Worm (Caenorhabditis elegans) whole organism, midembryonic: ENCODE data around the gene skpo-3.

Experiments used
- T22C8.4 ChIP-seq: fragments of 200-800 bp; sonication (Bioruptor generic); IDR thresholded peaks from 2 replicates; pipeline ENCODE4 v1.3.6; 2022; ENCODE audit warnings: missing genetic modification characterization, missing compliant biosample characterization
- flt-1 ChIP-seq: fragments of 200-800 bp; sonication (Bioruptor generic); IDR thresholded peaks from 2 replicates; pipeline ENCODE4 v1.3.6; 2022; ENCODE audit warnings: missing genetic modification characterization, missing compliant biosample characterization

DNA sequence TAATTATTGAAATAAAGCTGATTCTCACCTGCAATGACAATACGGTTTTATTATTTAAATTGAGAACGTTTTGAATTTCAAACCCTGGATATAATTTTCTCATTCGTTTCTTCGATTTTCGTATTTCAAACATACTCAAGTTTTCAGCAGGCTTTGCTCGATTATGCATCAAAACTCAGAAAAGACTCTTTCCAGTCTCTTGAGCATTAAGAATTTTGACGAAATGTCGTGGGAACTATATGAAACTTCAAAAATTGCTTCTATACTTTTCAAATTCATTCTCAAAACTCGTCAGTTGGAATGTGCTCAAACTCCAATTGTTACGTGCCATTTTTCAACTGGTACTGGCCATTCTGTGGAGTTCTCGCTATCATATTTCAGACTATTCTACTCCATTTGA lies 40.3 kb upstream of the skpo-3 start, which contains the start of gene srd-59:
- TF ChIP-seq flt-1 (GFP tag; lab: Robert Waterston, UW) (no peak), T22C8.4 (no peak)
